Worm (Caenorhabditis elegans) whole organism, mixed stage, embryonic: ENCODE results near the gene ZK757.10.

Source experiments
- M03D4.4 ChIP-seq: sonication (generic microtip); optimal IDR thresholded peaks from 2 replicates; lab custom pipeline; 2017; ENCODE audit warnings: mild to moderate bottlenecking, missing genetic modification characterization, missing compliant biosample characterization
- bed-3 ChIP-seq: fragments of 200-800 bp; sonication (Bioruptor generic); optimal IDR thresholded peaks from 3 replicates; lab custom pipeline; 2018; ENCODE audit warnings: mild to moderate bottlenecking, missing genetic modification characterization, moderate library complexity, missing compliant biosample characterization
- blmp-1 ChIP-seq: fragments of 150-350 bp; optimal IDR thresholded peaks from 2 replicates; lab custom pipeline; 2014; ENCODE audit warnings: missing biosample characterization, missing genetic modification characterization
- ceh-39 ChIP-seq: fragments of 150-350 bp; optimal IDR thresholded peaks from 2 replicates; lab custom pipeline; 2014; ENCODE audit warnings: missing biosample characterization, missing genetic modification characterization
- ceh-43 ChIP-seq: fragments of 200-800 bp; sonication (Bioruptor generic); optimal IDR thresholded peaks from 2 replicates; lab custom pipeline; 2018; ENCODE audit warnings: mild to moderate bottlenecking, missing genetic modification characterization, moderate library complexity, missing compliant biosample characterization
- ceh-83 ChIP-seq: fragments of 200-800 bp; sonication (Bioruptor generic); optimal IDR thresholded peaks from 2 replicates; lab custom pipeline; 2018; ENCODE audit warnings: mild to moderate bottlenecking, missing genetic modification characterization, missing compliant biosample characterization
- ces-1 ChIP-seq: fragments of 150-350 bp; optimal IDR thresholded peaks from 2 replicates; lab custom pipeline; 2014; ENCODE audit warnings: missing biosample characterization, missing genetic modification reagents, missing genetic modification characterization
- cnd-1 ChIP-seq: fragments of 200-800 bp; sonication (Bioruptor generic); optimal IDR thresholded peaks from 2 replicates; lab custom pipeline; 2018; ENCODE audit warnings: mild to moderate bottlenecking, missing genetic modification characterization, missing compliant biosample characterization
- elt-1 ChIP-seq: sonication (generic microtip); optimal IDR thresholded peaks from 2 replicates; lab custom pipeline; 2017; ENCODE audit warnings: missing genetic modification characterization, mild to moderate bottlenecking, missing compliant biosample characterization, antibody characterized with exemption, moderate library complexity, borderline replicate concordance; ENCODE audit not compliant: insufficient read depth
- elt-3 ChIP-seq: fragments of 150-350 bp; optimal IDR thresholded peaks from 2 replicates; lab custom pipeline; 2014; ENCODE audit warnings: missing biosample characterization, missing genetic modification characterization
- flh-1 ChIP-seq: fragments of 200-800 bp; sonication (Bioruptor generic); optimal IDR thresholded peaks from 2 replicates; lab custom pipeline; 2018; ENCODE audit warnings: mild to moderate bottlenecking, missing genetic modification characterization, moderate library complexity, missing compliant biosample characterization
- ham-2 ChIP-seq: fragments of 200-800 bp; sonication (Bioruptor generic); optimal IDR thresholded peaks from 2 replicates; lab custom pipeline; 2018; ENCODE audit warnings: mild to moderate bottlenecking, missing genetic modification characterization, missing compliant biosample characterization
- hlh-1 ChIP-seq: fragments of 150-350 bp; optimal IDR thresholded peaks from 2 replicates; lab custom pipeline; 2014; ENCODE audit warnings: missing biosample characterization, missing genetic modification reagents, missing genetic modification characterization
- lin-13 ChIP-seq: fragments of 150-350 bp; optimal IDR thresholded peaks from 2 replicates; lab custom pipeline; 2014; ENCODE audit warnings: missing biosample characterization, missing genetic modification characterization
- lin-32 ChIP-seq: fragments of 200-800 bp; sonication (Bioruptor generic); optimal IDR thresholded peaks from 2 replicates; lab custom pipeline; 2018; ENCODE audit warnings: mild to moderate bottlenecking, missing genetic modification characterization, missing compliant biosample characterization
- lsy-2 ChIP-seq: fragments of 150-350 bp; optimal IDR thresholded peaks from 2 replicates; lab custom pipeline; 2014; ENCODE audit warnings: missing biosample characterization, missing genetic modification characterization
- mab-5 ChIP-seq: fragments of 150-350 bp; optimal IDR thresholded peaks from 2 replicates; lab custom pipeline; 2014; ENCODE audit warnings: missing biosample characterization, missing genetic modification characterization
- mep-1 ChIP-seq: fragments of 150-350 bp; optimal IDR thresholded peaks from 2 replicates; lab custom pipeline; 2017; ENCODE audit warnings: missing biosample characterization, missing genetic modification reagents, missing genetic modification characterization, inconsistent platforms
- mls-2 ChIP-seq: sonication (generic microtip); optimal IDR thresholded peaks from 2 replicates; lab custom pipeline; 2016; ENCODE audit warnings: mild to moderate bottlenecking, missing genetic modification characterization, moderate library complexity, missing compliant biosample characterization
- nhr-12 ChIP-seq: fragments of 150-350 bp; optimal IDR thresholded peaks from 2 replicates; lab custom pipeline; 2014; ENCODE audit warnings: missing biosample characterization, missing genetic modification characterization
- nhr-2 ChIP-seq: fragments of 150-350 bp; optimal IDR thresholded peaks from 2 replicates; lab custom pipeline; 2014; ENCODE audit warnings: missing biosample characterization, missing genetic modification characterization
- nhr-237 ChIP-seq: fragments of 150-350 bp; optimal IDR thresholded peaks from 2 replicates; lab custom pipeline; 2014; ENCODE audit warnings: missing biosample characterization, missing genetic modification characterization
- nhr-28 ChIP-seq: fragments of 150-350 bp; optimal IDR thresholded peaks from 2 replicates; lab custom pipeline; 2014; ENCODE audit warnings: missing biosample characterization, missing genetic modification characterization
- nhr-76 ChIP-seq: sonication (generic microtip); optimal IDR thresholded peaks from 2 replicates; lab custom pipeline; 2017; ENCODE audit warnings: missing biosample characterization, missing genetic modification characterization
- pha-4 ChIP-seq: fragments of 150-350 bp; optimal IDR thresholded peaks from 2 replicates; lab custom pipeline; 2018; ENCODE audit warnings: missing biosample characterization, missing genetic modification reagents, missing genetic modification characterization
- sem-2 ChIP-seq: fragments of 200-800 bp; sonication (Bioruptor generic); optimal IDR thresholded peaks from 2 replicates; lab custom pipeline; 2018; ENCODE audit warnings: mild to moderate bottlenecking, missing genetic modification characterization, missing compliant biosample characterization
- snpc-4 ChIP-seq: fragments of 150-350 bp; optimal IDR thresholded peaks from 2 replicates; lab custom pipeline; 2014; ENCODE audit warnings: missing biosample characterization, missing genetic modification characterization
- sptf-1 ChIP-seq: sonication (generic microtip); optimal IDR thresholded peaks from 2 replicates; lab custom pipeline; 2017; ENCODE audit warnings: mild to moderate bottlenecking, missing genetic modification characterization, moderate library complexity, missing compliant biosample characterization
- tbx-8 ChIP-seq: fragments of 200-800 bp; sonication (Bioruptor generic); optimal IDR thresholded peaks from 2 replicates; lab custom pipeline; 2018; ENCODE audit warnings: mild to moderate bottlenecking, missing genetic modification characterization, moderate library complexity, missing compliant biosample characterization
- unc-120 ChIP-seq: sonication (generic microtip); optimal IDR thresholded peaks from 2 replicates; lab custom pipeline; 2017; ENCODE audit warnings: missing genetic modification characterization, missing compliant biosample characterization; ENCODE audit not compliant: poor library complexity, severe bottlenecking
- unc-62 ChIP-seq: fragments of 150-350 bp; optimal IDR thresholded peaks from 2 replicates; lab custom pipeline; 2014; ENCODE audit warnings: missing biosample characterization, missing genetic modification reagents, missing genetic modification characterization
- zip-8 ChIP-seq: fragments of 150-350 bp; optimal IDR thresholded peaks from 2 replicates; lab custom pipeline; 2014; ENCODE audit warnings: missing biosample characterization, missing genetic modification characterization
- ztf-11 ChIP-seq: fragments of 150-350 bp; optimal IDR thresholded peaks from 2 replicates; lab custom pipeline; 2014; ENCODE audit warnings: missing biosample characterization, missing genetic modification characterization

The ZK757.10 gene

DNA sequence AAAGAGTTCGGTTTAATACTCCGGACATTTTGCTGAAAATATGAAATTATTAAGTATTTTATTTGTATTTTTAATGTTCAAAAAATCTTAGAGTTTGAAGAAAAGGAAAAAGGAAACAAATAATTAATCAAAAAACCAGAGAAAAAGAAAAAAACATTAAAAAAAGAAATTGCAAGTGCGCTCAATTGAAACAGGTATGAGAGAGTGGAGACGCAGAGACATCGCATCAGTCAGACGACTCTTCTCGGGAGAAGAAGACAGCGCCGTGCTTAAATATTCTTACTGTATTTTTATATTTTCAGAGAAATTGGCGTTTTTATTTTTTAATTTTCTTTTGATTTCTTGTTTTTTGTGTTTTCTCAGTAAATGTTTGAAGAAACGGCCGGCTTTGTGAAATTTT is 29.0 kb upstream of the ZK757.10 start, which contains the start of gene mrpl-36:
Gene mrpl-36, minus strand, starts transcription at position 34 of the 400 bp plus-strand sequence.
- TF ChIP-seq ztf-11 (tag; lab: Kevin White, UChicago) (no peak), flh-1 (GFP tag; lab: Kevin White, UChicago) (no peak), ham-2 (GFP tag; lab: Kevin White, UChicago) (no peak), nhr-76 (tag; lab: Kevin White, UChicago) (no peak), sptf-1 (tag; lab: Kevin White, UChicago) (no peak), mab-5 (tag; lab: Kevin White, UChicago) (no peak), unc-120 (no peak), elt-1 (tag; lab: Kevin White, UChicago) (no peak), nhr-12 (tag; lab: Kevin White, UChicago) (no peak), cnd-1 (tag; lab: Kevin White, UChicago) (no peak), elt-3 (tag; lab: Kevin White, UChicago) (no peak), mls-2 (tag; lab: Kevin White, UChicago) (no peak), lsy-2 (tag; lab: Kevin White, UChicago) (peak; percentile 28), tbx-8 (GFP tag; lab: Kevin White, UChicago) (no peak), ceh-43 (GFP tag; lab: Kevin White, UChicago) (no peak), hlh-1 (tag; lab: Kevin White, UChicago) (no peak), pha-4 (tag; lab: Kevin White, UChicago) (no peak), bed-3 (GFP tag; lab: Kevin White, UChicago) (no peak), lin-32 (GFP tag; lab: Kevin White, UChicago) (no peak), ces-1 (GFP tag; lab: Kevin White, UChicago) (peak; percentile 13), mep-1 (tag; lab: Kevin White, UChicago) (peak; percentile 14)

ce11 chrIII:9848603-9849002 is 28.4 kb upstream of the ZK757.10 start:
- TF ChIP-seq snpc-4 (no peak), tbx-8 (GFP tag; lab: Kevin White, UChicago) (no peak), elt-1 (tag; lab: Kevin White, UChicago) (no peak), blmp-1 (tag; lab: Kevin White, UChicago) (no peak), mep-1 (tag; lab: Kevin White, UChicago) (no peak), hlh-1 (tag; lab: Kevin White, UChicago) (no peak)

ce11 chrIII:9849950-9850349 is 27.1 kb upstream of the ZK757.10 start:
- TF ChIP-seq unc-62 (GFP tag; lab: Kevin White, UChicago) = no peak
- no peak for TF ChIP-seq unc-120
- TF ChIP-seq blmp-1 (tag; lab: Kevin White, UChicago) = no peak
- TF ChIP-seq, all 35 proteins: peak for 0

DNA sequence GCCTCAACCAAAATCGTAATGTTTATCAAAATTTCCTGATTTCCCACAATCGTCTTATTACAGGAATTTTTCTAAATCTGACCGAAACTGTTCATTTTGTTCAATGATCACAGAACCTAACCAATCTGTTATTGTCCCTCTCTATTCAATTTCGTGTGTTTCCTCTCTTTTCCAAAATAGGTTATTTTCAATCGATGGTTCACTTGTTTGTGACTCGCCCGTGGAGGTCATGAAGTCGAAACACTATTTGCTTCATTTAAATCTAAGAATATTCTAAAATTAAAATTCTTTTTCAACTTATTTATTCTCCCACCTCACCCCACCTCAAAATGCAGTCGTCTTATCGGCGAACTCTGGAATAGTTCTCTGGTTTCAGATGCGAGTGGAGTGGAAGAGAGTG is 26.2 kb upstream of the ZK757.10 start:
- TF ChIP-seq M03D4.4 (no peak), mab-5 (tag; lab: Kevin White, UChicago) (no peak), mls-2 (tag; lab: Kevin White, UChicago) (no peak), lsy-2 (tag; lab: Kevin White, UChicago) (no peak), cnd-1 (tag; lab: Kevin White, UChicago) (no peak), tbx-8 (GFP tag; lab: Kevin White, UChicago) (no peak), nhr-237 (no peak), snpc-4 (no peak), ceh-39 (tag; lab: Kevin White, UChicago) (no peak), blmp-1 (tag; lab: Kevin White, UChicago) (no peak), ces-1 (GFP tag; lab: Kevin White, UChicago) (no peak), lin-13 (tag; lab: Kevin White, UChicago) (no peak), ham-2 (GFP tag; lab: Kevin White, UChicago) (no peak), ceh-43 (GFP tag; lab: Kevin White, UChicago) (no peak), nhr-2 (tag; lab: Kevin White, UChicago) (no peak)
- TF ChIP-seq, all 35 proteins: peak for 0

DNA sequence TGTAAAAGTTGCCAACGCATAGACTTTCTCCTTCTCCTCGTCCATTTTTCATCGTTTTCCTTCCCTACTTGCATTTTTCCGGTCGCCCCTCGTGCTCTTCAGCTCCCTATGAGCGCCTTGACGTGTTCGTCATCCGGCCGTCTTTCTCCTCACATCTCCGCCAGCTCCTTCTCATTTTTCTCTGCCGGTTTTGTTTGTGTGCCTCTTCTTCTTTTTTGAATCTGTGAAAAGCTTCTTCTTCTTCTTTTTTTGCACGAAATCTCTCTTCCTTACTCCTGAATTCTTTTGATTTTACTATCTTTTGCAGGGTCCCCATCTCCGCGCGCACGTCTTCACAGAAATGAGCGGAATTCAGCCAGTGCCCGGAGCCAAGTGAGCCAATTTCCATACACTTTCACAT is 25.5 kb upstream of the ZK757.10 start, which contains the start of gene K11H3.3:
Gene K11H3.3, plus strand, starts transcription at position 308 of the 400 bp plus-strand sequence.
- no peak for TF ChIP-seq tbx-8 (GFP tag; lab: Kevin White, UChicago)
- TF ChIP-seq zip-8 (tag; lab: Kevin White, UChicago) = no peak
- TF ChIP-seq bed-3 (GFP tag; lab: Kevin White, UChicago) = no peak
- TF ChIP-seq blmp-1 (tag; lab: Kevin White, UChicago) = no peak
- TF ChIP-seq flh-1 (GFP tag; lab: Kevin White, UChicago) = no peak
- no peak for TF ChIP-seq ces-1 (GFP tag; lab: Kevin White, UChicago)
- TF ChIP-seq nhr-2 (tag; lab: Kevin White, UChicago) = no peak
- no peak for TF ChIP-seq nhr-12 (tag; lab: Kevin White, UChicago)
- no peak for TF ChIP-seq elt-3 (tag; lab: Kevin White, UChicago)
- TF ChIP-seq mab-5 (tag; lab: Kevin White, UChicago) = no peak
- TF ChIP-seq elt-1 (tag; lab: Kevin White, UChicago) = no peak
- TF ChIP-seq sem-2 (GFP tag; lab: Kevin White, UChicago) = no peak
- no peak for TF ChIP-seq ceh-83 (GFP tag; lab: Kevin White, UChicago)
- TF ChIP-seq lin-13 (tag; lab: Kevin White, UChicago) = no peak
- TF ChIP-seq nhr-28 = no peak
- no peak for TF ChIP-seq unc-62 (GFP tag; lab: Kevin White, UChicago)
- TF ChIP-seq pha-4 (tag; lab: Kevin White, UChicago) = no peak
- TF ChIP-seq hlh-1 (tag; lab: Kevin White, UChicago) = no peak
- no peak for TF ChIP-seq nhr-76 (tag; lab: Kevin White, UChicago)
- TF ChIP-seq, all 35 proteins: peak for 0
